Worm (Caenorhabditis elegans) whole organism, L1 larva: ENCODE data around the gene Y94H6A.7.

Experiments
- C16A3.4 ChIP-seq: fragments of 150-350 bp; optimal IDR thresholded peaks from 2 replicates; lab custom pipeline; 2014; ENCODE audit warnings: missing biosample characterization, missing genetic modification characterization
- F16B12.6 ChIP-seq: fragments of 150-350 bp; optimal IDR thresholded peaks from 2 replicates; lab custom pipeline; 2014; ENCODE audit warnings: missing biosample characterization, missing genetic modification characterization
- alr-1 ChIP-seq: fragments of 200-800 bp; sonication (Bioruptor generic); optimal IDR thresholded peaks from 2 replicates; lab custom pipeline; 2018; ENCODE audit warnings: borderline replicate concordance, mild to moderate bottlenecking, missing genetic modification characterization, missing compliant biosample characterization
- aly-2 ChIP-seq: fragments of 150-350 bp; optimal IDR thresholded peaks from 2 replicates; lab custom pipeline; 2014; ENCODE audit warnings: missing biosample characterization, missing genetic modification characterization
- ama-1 ChIP-seq: fragments of 150-350 bp; optimal IDR thresholded peaks from 2 replicates; lab custom pipeline; 2014
- blmp-1 ChIP-seq: fragments of 150-350 bp; optimal IDR thresholded peaks from 2 replicates; lab custom pipeline; 2014; ENCODE audit warnings: missing biosample characterization, missing genetic modification characterization
- ceh-8 ChIP-seq: fragments of 200-800 bp; sonication (Bioruptor generic); optimal IDR thresholded peaks from 2 replicates; lab custom pipeline; 2018; ENCODE audit warnings: mild to moderate bottlenecking, missing genetic modification characterization, moderate library complexity, missing compliant biosample characterization
- ceh-82 ChIP-seq, 3 experiments: fragments of 150-350 bp in 1 of 3; sonication (generic microtip) in 2 of 3; optimal IDR thresholded peaks; 2 replicates each; lab custom pipeline; 2014 to 2017; ENCODE audit warnings: missing biosample characterization in 3 of 3, missing genetic modification characterization in 3 of 3
- ces-1 ChIP-seq: fragments of 150-350 bp; optimal IDR thresholded peaks from 2 replicates; lab custom pipeline; 2014; ENCODE audit warnings: missing biosample characterization, missing genetic modification reagents, missing genetic modification characterization
- dsc-1 ChIP-seq: sonication (generic microtip); optimal IDR thresholded peaks from 2 replicates; lab custom pipeline; 2016; ENCODE audit warnings: mild to moderate bottlenecking, missing genetic modification characterization, missing compliant biosample characterization
- efl-1 ChIP-seq, 4 experiments: fragments of 150-350 bp; optimal IDR thresholded peaks in 3 of 4; peaks in 1 of 4; 1 replicate in 1 of 4; 2 replicates in 3 of 4; lab custom pipeline; 2014; ENCODE audit warnings: missing biosample characterization in 2 of 4, missing genetic modification characterization in 2 of 4, missing genetic modification reagents in 2 of 4
- egl-13 ChIP-seq: sonication (generic microtip); optimal IDR thresholded peaks from 2 replicates; lab custom pipeline; 2016; ENCODE audit warnings: missing genotype, missing genetic modification reagents, missing genetic modification characterization, missing compliant biosample characterization
- egl-27 ChIP-seq, 2 experiments: fragments of 150-350 bp in 1 of 2; sonication (generic microtip); optimal IDR thresholded peaks; 3 replicates each; lab custom pipeline; 2017 to 2018; ENCODE audit warnings: missing biosample characterization in 2 of 2, missing genetic modification characterization in 2 of 2, missing genetic modification reagents in 2 of 2
- fkh-4 ChIP-seq: sonication (generic microtip); optimal IDR thresholded peaks from 2 replicates; lab custom pipeline; 2016; ENCODE audit warnings: missing compliant biosample characterization, missing genetic modification characterization, borderline replicate concordance
- fkh-8 ChIP-seq: sonication (generic microtip); optimal IDR thresholded peaks from 2 replicates; lab custom pipeline; 2016; ENCODE audit warnings: mild to moderate bottlenecking, missing genetic modification characterization, missing compliant biosample characterization
- hlh-17 ChIP-seq: fragments of 200-800 bp; sonication (Bioruptor generic); optimal IDR thresholded peaks from 2 replicates; lab custom pipeline; 2018; ENCODE audit warnings: missing genetic modification characterization, mild to moderate bottlenecking, missing compliant biosample characterization, moderate library complexity, borderline replicate concordance
- hlh-4 ChIP-seq: sonication (generic microtip); optimal IDR thresholded peaks from 2 replicates; lab custom pipeline; 2016; ENCODE audit warnings: mild to moderate bottlenecking, missing genetic modification characterization, missing compliant biosample characterization
- irx-1 ChIP-seq: sonication (generic microtip); optimal IDR thresholded peaks from 2 replicates; lab custom pipeline; 2016; ENCODE audit warnings: missing genetic modification characterization, missing compliant biosample characterization
- isw-1 ChIP-seq: fragments of 200-800 bp; sonication (Bioruptor generic); IDR thresholded peaks from 2 replicates; pipeline ENCODE4 v1.3.6; 2022; ENCODE audit warnings: missing genetic modification characterization, missing compliant biosample characterization
- lin-14 ChIP-seq: fragments of 200-800 bp; sonication (Bioruptor generic); optimal IDR thresholded peaks from 2 replicates; lab custom pipeline; 2018; ENCODE audit warnings: mild to moderate bottlenecking, missing genetic modification characterization, moderate library complexity, missing compliant biosample characterization
- lir-3 ChIP-seq: sonication (generic microtip); optimal IDR thresholded peaks from 2 replicates; lab custom pipeline; 2016; ENCODE audit warnings: mild to moderate bottlenecking, missing genetic modification characterization, moderate library complexity, missing compliant biosample characterization; ENCODE audit not compliant: poor library complexity
- lsy-2 ChIP-seq, 2 experiments: fragments of 150-350 bp; optimal IDR thresholded peaks; 2 replicates each; lab custom pipeline; 2014; ENCODE audit warnings: missing biosample characterization in 2 of 2, missing genetic modification characterization in 2 of 2
- mdl-1 ChIP-seq, 2 experiments: fragments of 150-350 bp; optimal IDR thresholded peaks; 2 replicates each; lab custom pipeline; 2014 to 2017; ENCODE audit warnings: missing biosample characterization in 2 of 2, missing genetic modification characterization in 2 of 2, inconsistent platforms in 1 of 2
- mep-1 ChIP-seq: fragments of 150-350 bp; optimal IDR thresholded peaks from 2 replicates; lab custom pipeline; 2014; ENCODE audit warnings: missing biosample characterization, missing genetic modification characterization
- nhr-12 ChIP-seq: sonication (generic microtip); optimal IDR thresholded peaks from 2 replicates; lab custom pipeline; 2017; ENCODE audit warnings: missing biosample characterization, missing genetic modification characterization
- nhr-19 ChIP-seq: fragments of 200-800 bp; sonication (Bioruptor generic); conservative IDR thresholded peaks from 2 replicates; pipeline ENCODE4 v1.3.6; 2022; ENCODE audit warnings: missing genetic modification characterization, missing compliant biosample characterization
- nhr-20 ChIP-seq: sonication (generic microtip); optimal IDR thresholded peaks from 2 replicates; lab custom pipeline; 2016; ENCODE audit warnings: mild to moderate bottlenecking, missing genetic modification characterization, missing compliant biosample characterization
- nhr-71 ChIP-seq: sonication (generic microtip); optimal IDR thresholded peaks from 2 replicates; lab custom pipeline; 2016; ENCODE audit warnings: mild to moderate bottlenecking, missing genetic modification characterization, moderate library complexity, missing compliant biosample characterization
- nhr-90 ChIP-seq: sonication (generic microtip); optimal IDR thresholded peaks from 2 replicates; lab custom pipeline; 2016; ENCODE audit warnings: mild to moderate bottlenecking, missing genetic modification characterization, missing compliant biosample characterization; ENCODE audit not compliant: poor library complexity
- pag-3 ChIP-seq: sonication (generic microtip); optimal IDR thresholded peaks from 2 replicates; lab custom pipeline; 2017; ENCODE audit warnings: missing genetic modification characterization, mild to moderate bottlenecking, missing compliant biosample characterization, antibody characterized with exemption, borderline replicate concordance; ENCODE audit not compliant: insufficient read depth
- rnt-1 ChIP-seq: sonication (generic microtip); optimal IDR thresholded peaks from 2 replicates; lab custom pipeline; 2016; ENCODE audit warnings: mild to moderate bottlenecking, missing genetic modification characterization, moderate library complexity, missing compliant biosample characterization
- skn-1 ChIP-seq: fragments of 150-350 bp; optimal IDR thresholded peaks from 2 replicates; lab custom pipeline; 2014; ENCODE audit warnings: missing biosample characterization, missing genetic modification characterization
- snpc-4 ChIP-seq: fragments of 150-350 bp; optimal IDR thresholded peaks from 2 replicates; lab custom pipeline; 2014; ENCODE audit warnings: missing biosample characterization, missing genetic modification characterization
- snu-23 ChIP-seq: sonication (generic microtip); optimal IDR thresholded peaks from 2 replicates; lab custom pipeline; 2016; ENCODE audit warnings: missing genetic modification characterization, missing compliant biosample characterization
- sox-4 ChIP-seq: sonication (generic microtip); optimal IDR thresholded peaks from 2 replicates; lab custom pipeline; 2016; ENCODE audit warnings: missing genetic modification characterization, missing compliant biosample characterization
- sup-37 ChIP-seq: fragments of 200-800 bp; sonication (Bioruptor generic); optimal IDR thresholded peaks from 2 replicates; lab custom pipeline; 2018; ENCODE audit warnings: mild to moderate bottlenecking, missing genetic modification characterization, missing compliant biosample characterization
- swsn-7 ChIP-seq: sonication (generic microtip); optimal IDR thresholded peaks from 2 replicates; lab custom pipeline; 2016; ENCODE audit warnings: missing genetic modification characterization, missing compliant biosample characterization
- tbx-2 ChIP-seq: sonication (generic microtip); optimal IDR thresholded peaks from 2 replicates; lab custom pipeline; 2016; ENCODE audit warnings: missing genetic modification characterization, missing compliant biosample characterization
- unc-30 ChIP-seq: sonication (generic microtip); optimal IDR thresholded peaks from 2 replicates; lab custom pipeline; 2017; ENCODE audit warnings: missing biosample characterization, missing genetic modification characterization
- unc-98 ChIP-seq: fragments of 200-800 bp; sonication (Bioruptor generic); IDR thresholded peaks from 2 replicates; pipeline ENCODE4 v1.3.6; 2022; ENCODE audit warnings: missing genetic modification characterization, missing compliant biosample characterization
- vab-15 ChIP-seq: sonication (generic microtip); optimal IDR thresholded peaks from 2 replicates; lab custom pipeline; 2017; ENCODE audit warnings: missing genotype, mild to moderate bottlenecking, missing genetic modification characterization, missing compliant biosample characterization
- zip-4 ChIP-seq: fragments of 200-800 bp; sonication (Bioruptor generic); optimal IDR thresholded peaks from 2 replicates; lab custom pipeline; 2018; ENCODE audit warnings: mild to moderate bottlenecking, missing genetic modification characterization, moderate library complexity, missing compliant biosample characterization
- ztf-4 ChIP-seq: fragments of 150-350 bp; optimal IDR thresholded peaks from 2 replicates; lab custom pipeline; 2014; ENCODE audit warnings: missing biosample characterization, missing genetic modification characterization

The Y94H6A.7 gene

DNA sequence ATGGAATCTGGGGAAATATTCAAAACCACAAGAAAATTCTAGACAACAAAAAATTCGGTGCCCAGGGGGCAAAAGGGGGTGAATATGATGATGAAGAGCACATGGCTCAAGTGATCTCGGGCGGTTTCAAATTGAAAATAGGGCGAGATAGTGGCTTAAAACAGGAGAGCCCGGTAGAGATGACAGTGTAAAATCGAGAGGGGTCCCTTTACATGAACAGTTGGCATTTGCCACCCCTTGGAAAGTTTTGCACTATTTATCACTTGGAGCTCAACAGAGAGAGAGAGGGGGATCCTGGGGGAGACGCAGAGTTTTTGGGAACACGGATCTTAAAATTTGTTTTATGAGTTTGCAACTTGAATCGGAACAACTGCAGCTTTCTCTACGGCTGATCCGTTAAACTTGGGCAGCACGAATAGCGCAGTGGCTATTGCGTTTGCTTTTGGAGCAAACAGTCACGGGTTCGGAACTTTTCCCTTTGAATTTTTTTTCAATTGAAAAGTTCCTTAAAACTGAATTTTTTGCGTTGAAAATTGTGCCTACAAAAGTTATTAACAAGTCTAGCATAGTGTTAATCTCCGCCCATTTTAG lies 50.9 kb downstream of the Y94H6A.7 start:
- no peak for TF ChIP-seq isw-1 (GFP tag; lab: Robert Waterston, UW)
- TF ChIP-seq unc-98: 0 out of 2 replicates have a peak, but pooled peaks have one; percentile 40
- TF ChIP-seq pag-3 (tag; lab: Kevin White, UChicago): peak; percentile 99
- TF ChIP-seq nhr-71 (tag; lab: Kevin White, UChicago): peak; percentile 74
- peak; percentile 25 for TF ChIP-seq dsc-1
- TF ChIP-seq lsy-2 (tag; optimal IDR thresholded peaks at IDR 0.05; lab: Kevin White, UChicago): peak in 1 of 2 experiments; percentile 59
- peak; percentile 79 for TF ChIP-seq lin-14
- no peak for TF ChIP-seq sox-4 (tag; lab: Kevin White, UChicago)
- peak; percentile 30 for TF ChIP-seq snu-23 (GFP tag; lab: Kevin White, UChicago)
- peak; percentile 54 for TF ChIP-seq rnt-1 (tag; lab: Kevin White, UChicago)
- TF ChIP-seq nhr-90 (tag; lab: Kevin White, UChicago): no peak
- no peak for TF ChIP-seq vab-15
- no peak for TF ChIP-seq mep-1 (tag; lab: Kevin White, UChicago)
- TF ChIP-seq swsn-7 (tag; lab: Kevin White, UChicago): peak; percentile 16
- peak in 1 of 2 experiments; percentile 23 for TF ChIP-seq efl-1 (optimal IDR thresholded peaks at IDR 0.05; lab: Kevin White, UChicago)
- peak; percentile 4 to 64 for TF ChIP-seq efl-1 (GFP tag; optimal IDR thresholded peaks at IDR 0.05 in 1 of 2; lab: Kevin White, UChicago)
- TF ChIP-seq nhr-19 (GFP tag; lab: Robert Waterston, UW): no peak; the same call in none of the 2 replicates
- no peak for TF ChIP-seq skn-1 (tag; lab: Kevin White, UChicago)
- TF ChIP-seq nhr-20 (tag; lab: Kevin White, UChicago): peak; percentile 31
- TF ChIP-seq fkh-4 (tag; lab: Kevin White, UChicago): no peak
- peak in 1 of 2 experiments; percentile 29 for TF ChIP-seq mdl-1 (tag; optimal IDR thresholded peaks at IDR 0.05; lab: Kevin White, UChicago)
- TF ChIP-seq, all 84 proteins: peak for 12

DNA sequence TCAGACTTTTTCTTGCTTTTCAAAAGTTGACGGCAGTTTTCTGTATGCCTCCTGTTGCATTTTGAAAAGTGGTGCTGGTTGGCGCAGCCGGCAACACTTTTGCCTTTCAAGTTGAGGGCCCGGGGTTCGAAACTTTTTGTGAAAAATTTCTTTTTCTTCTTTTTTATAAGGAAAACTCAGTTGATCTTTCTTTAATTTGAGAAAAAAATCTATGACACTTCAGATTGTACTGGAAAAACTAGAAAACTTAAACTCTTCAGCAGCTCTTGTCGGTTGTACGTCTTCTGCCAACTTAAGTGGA lies 51.5 kb downstream of the Y94H6A.7 start:
- TF ChIP-seq efl-1 (optimal IDR thresholded peaks at IDR 0.05; lab: Kevin White, UChicago) (no peak), efl-1 (GFP tag; optimal IDR thresholded peaks at IDR 0.05 in 1 of 2; lab: Kevin White, UChicago) (peak in 1 of 2 experiments; percentile 58), nhr-20 (tag; lab: Kevin White, UChicago) (no peak), unc-98 (no peak), egl-13 (tag; lab: Kevin White, UChicago) (no peak)

DNA sequence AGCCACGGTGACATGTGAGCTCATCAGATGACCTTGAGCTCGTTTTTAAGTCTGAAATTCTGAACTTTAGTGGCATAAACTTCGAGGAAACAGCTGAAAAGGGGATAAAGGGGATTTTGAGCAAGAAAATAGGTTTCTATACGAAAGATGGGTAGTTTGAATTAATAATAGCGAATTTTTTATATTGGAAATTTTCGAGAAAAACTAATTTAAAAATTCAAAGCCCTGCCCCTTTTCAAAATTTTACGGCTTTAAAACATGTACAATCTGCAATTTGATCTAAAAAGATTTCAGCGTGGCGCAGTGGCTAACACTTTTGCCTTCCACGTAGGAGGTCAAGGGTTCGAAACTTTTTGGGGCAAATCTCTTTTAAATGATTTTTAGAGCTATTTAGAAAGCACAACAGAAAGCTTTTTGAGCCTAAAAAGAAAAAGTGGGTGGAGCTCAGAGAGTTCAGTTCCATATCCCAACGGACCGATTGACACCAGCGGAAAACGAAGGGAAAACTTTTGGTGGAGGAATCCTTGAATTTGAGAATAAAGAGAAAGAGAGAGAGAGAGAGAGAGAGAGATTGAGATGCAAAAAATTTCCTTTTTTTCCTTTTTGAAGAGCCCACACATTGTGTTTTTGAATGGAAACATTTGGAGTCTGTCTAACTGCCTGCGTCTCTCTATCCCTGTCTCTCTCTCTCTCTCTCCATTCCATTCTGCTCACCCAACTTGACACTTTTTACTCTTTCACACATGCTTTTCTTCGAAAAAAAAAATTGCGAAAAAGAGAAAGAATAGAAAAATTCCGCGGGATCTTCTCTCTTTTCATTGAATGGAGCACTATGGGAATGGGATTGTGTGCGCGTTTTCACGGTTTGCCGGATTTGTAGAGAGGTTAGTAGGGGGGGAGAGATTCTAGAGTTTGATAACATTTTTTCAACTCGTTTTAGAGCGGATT lies 52.1 kb downstream of the Y94H6A.7 start, which contains the start of gene Y69A2AR.31:
TSS of gene Y69A2AR.31 (minus strand) at position 51 of the 948 bp plus-strand sequence.
- TF ChIP-seq tbx-2 (tag; lab: Kevin White, UChicago) (no peak), nhr-12 (tag; lab: Kevin White, UChicago) (no peak), ceh-82 (tag; optimal IDR thresholded peaks at IDR 0.05; lab: Kevin White, UChicago) (peak in 1 of 3 experiments; percentile 55), ceh-8 (GFP tag; lab: Kevin White, UChicago) (no peak), blmp-1 (tag; lab: Kevin White, UChicago) (no peak), ztf-4 (tag; lab: Kevin White, UChicago) (no peak), ces-1 (GFP tag; lab: Kevin White, UChicago) (no peak), egl-13 (tag; lab: Kevin White, UChicago) (no peak), unc-98 (no peak), alr-1 (tag; lab: Kevin White, UChicago) (no peak), fkh-8 (peak; percentile 6), F16B12.6 (tag; lab: Kevin White, UChicago) (no peak), C16A3.4 (tag; lab: Kevin White, UChicago) (no peak), irx-1 (tag; lab: Kevin White, UChicago) (no peak), lir-3 (tag; lab: Kevin White, UChicago) (no peak), hlh-17 (GFP tag; lab: Kevin White, UChicago) (no peak), egl-27 (tag; optimal IDR thresholded peaks at IDR 0.05; lab: Kevin White, UChicago) (no peak), pag-3 (tag; lab: Kevin White, UChicago) (no peak), hlh-4 (tag; lab: Kevin White, UChicago) (no peak), lin-14 (peak; percentile 83), sup-37 (GFP tag; lab: Kevin White, UChicago) (no peak), nhr-19 (GFP tag; lab: Robert Waterston, UW) (no peak), sox-4 (tag; lab: Kevin White, UChicago) (no peak), unc-30 (tag; lab: Kevin White, UChicago) (no peak), ama-1 (lab: Kevin White, UChicago) (no peak), aly-2 (tag; lab: Kevin White, UChicago) (no peak), snu-23 (GFP tag; lab: Kevin White, UChicago) (no peak), skn-1 (tag; lab: Kevin White, UChicago) (no peak), snpc-4 (tag; lab: Kevin White, UChicago) (no peak), zip-4 (GFP tag; lab: Kevin White, UChicago) (no peak)
